Worm (Caenorhabditis elegans) whole organism, L4/young adult: ENCODE results near the gene ulp-4.

Experiments used
- W03F9.2 ChIP-seq: fragments of 150-350 bp; optimal IDR thresholded peaks from 2 replicates; lab custom pipeline; 2014; ENCODE audit warnings: missing biosample characterization, missing genetic modification characterization
- dao-5 ChIP-seq: sonication (generic microtip); optimal IDR thresholded peaks from 2 replicates; lab custom pipeline; 2016; ENCODE audit warnings: missing genotype, missing genetic modification characterization, moderate library complexity, missing compliant biosample characterization
- him-1 ChIP-seq: sonication (generic microtip); optimal IDR thresholded peaks from 2 replicates; lab custom pipeline; 2016; ENCODE audit warnings: missing genotype, missing genetic modification reagents, missing genetic modification characterization, missing compliant biosample characterization

DNA sequence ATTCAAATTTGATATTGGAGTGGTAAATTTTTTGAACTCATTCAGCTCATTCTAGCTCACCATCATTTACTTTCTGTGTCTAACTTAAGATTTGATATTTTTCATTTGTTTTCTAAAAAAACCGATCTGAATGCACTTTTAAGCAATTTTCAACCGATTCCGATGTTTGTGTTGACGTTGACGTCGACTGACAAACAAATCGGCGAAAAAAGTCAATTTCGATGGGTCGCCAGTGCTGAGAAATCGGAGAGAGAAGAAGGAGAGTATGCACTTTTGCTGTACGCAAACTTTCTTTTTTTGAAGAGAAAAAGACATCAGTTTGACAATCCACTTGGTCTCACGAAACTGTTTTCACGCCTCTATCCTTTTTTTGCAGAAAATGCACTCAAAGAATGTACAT, 4.3 kb upstream of the ulp-4 start:
- no peak for TF ChIP-seq him-1 (tag; lab: Kevin White, UChicago)
- TF ChIP-seq W03F9.2 (tag; lab: Kevin White, UChicago), result no peak
- TF ChIP-seq dao-5, result no peak
